Fruit fly (Drosophila melanogaster) whole organism, embryonic: Measurements from ENCODE around the gene Cyt-c1L.
A peak's percentile ranks its signal among the peaks of the same experiment; 100 is the strongest.

Experiments used
- B-H1 ChIP-seq: fragments of 200-800 bp; sonication (Bioruptor generic); IDR thresholded peaks from 3 replicates; pipeline ENCODE4 v1.3.6; 2022; ENCODE audit warnings: missing biosample characterization, missing genetic modification characterization
- Bdp1 ChIP-seq: fragments of 200-800 bp; sonication (Bioruptor generic); optimal IDR thresholded peaks from 3 replicates; lab custom pipeline; 2016; ENCODE audit warnings: missing biosample characterization, missing genetic modification characterization
- Bteb2 ChIP-seq: fragments of 200-800 bp; sonication (Bioruptor generic); optimal IDR thresholded peaks from 2 replicates; lab custom pipeline; 2016; ENCODE audit warnings: missing biosample characterization, missing genetic modification characterization
- CG10543 ChIP-seq: fragments of 200-800 bp; sonication (Bioruptor generic); optimal IDR thresholded peaks from 3 replicates; lab custom pipeline; 2017; ENCODE audit warnings: missing biosample characterization, mild to moderate bottlenecking, missing genetic modification characterization, moderate library complexity
- CG11093 ChIP-seq: fragments of 200-800 bp; sonication (Bioruptor generic); IDR thresholded peaks from 3 replicates; pipeline ENCODE4 v1.3.6; 2022; ENCODE audit warnings: missing biosample characterization, missing genetic modification characterization
- CG12299 ChIP-seq: fragments of 200-800 bp; sonication (Bioruptor generic); optimal IDR thresholded peaks from 2 replicates; lab custom pipeline; 2018; ENCODE audit warnings: missing biosample characterization, mild to moderate bottlenecking, missing genetic modification characterization
- CG13123 ChIP-seq: fragments of 200-800 bp; sonication (Bioruptor generic); optimal IDR thresholded peaks from 2 replicates; lab custom pipeline; 2016; ENCODE audit warnings: missing biosample characterization, missing genetic modification characterization
- CG16813 ChIP-seq: fragments of 200-800 bp; sonication (Bioruptor generic); IDR thresholded peaks from 3 replicates; pipeline ENCODE4 v1.3.6; 2022; ENCODE audit warnings: missing biosample characterization, missing genetic modification characterization; ENCODE audit not compliant: partially characterized antibody
- CG2202 ChIP-seq: fragments of 200-800 bp; sonication (Bioruptor generic); optimal IDR thresholded peaks from 2 replicates; lab custom pipeline; 2018; ENCODE audit warnings: missing biosample characterization, mild to moderate bottlenecking, missing genetic modification characterization
- CG2678 ChIP-seq: fragments of 200-800 bp; sonication (Bioruptor generic); optimal IDR thresholded peaks from 3 replicates; lab custom pipeline; 2019; ENCODE audit warnings: missing biosample characterization, mild to moderate bottlenecking, missing genetic modification characterization, moderate library complexity
- CG30403 ChIP-seq: fragments of 200-800 bp; sonication (Bioruptor generic); optimal IDR thresholded peaks from 3 replicates; lab custom pipeline; 2016; ENCODE audit warnings: missing biosample characterization, missing genetic modification characterization
- CG33213 ChIP-seq: fragments of 200-800 bp; sonication (Bioruptor generic); optimal IDR thresholded peaks from 3 replicates; lab custom pipeline; 2016; ENCODE audit warnings: missing biosample characterization, missing genetic modification characterization
- CG34376 ChIP-seq: fragments of 200-800 bp; sonication (Bioruptor generic); optimal IDR thresholded peaks from 2 replicates; lab custom pipeline; 2018; ENCODE audit warnings: missing biosample characterization, mild to moderate bottlenecking, missing genetic modification characterization
- CG3847 ChIP-seq: fragments of 200-800 bp; sonication (Bioruptor generic); IDR thresholded peaks from 2 replicates; pipeline ENCODE4 v1.3.6; 2022; ENCODE audit warnings: missing biosample characterization, missing genetic modification characterization
- CG7839 ChIP-seq: fragments of 200-800 bp; sonication (Bioruptor generic); optimal IDR thresholded peaks from 3 replicates; lab custom pipeline; 2018; ENCODE audit warnings: missing biosample characterization, mild to moderate bottlenecking, missing genetic modification characterization, moderate library complexity
- CG8290 ChIP-seq, 3 experiments: fragments of 200-800 bp; sonication (Bioruptor generic); optimal IDR thresholded peaks; 2 replicates each; lab custom pipeline; 2016 to 2019; ENCODE audit warnings: missing biosample characterization in 3 of 3, missing genetic modification characterization in 3 of 3, mild to moderate bottlenecking in 2 of 3, moderate library complexity in 1 of 3
- CTCF ChIP-seq: fragments of 200-800 bp; sonication (Bioruptor generic); optimal IDR thresholded peaks from 2 replicates; lab custom pipeline; 2017; ENCODE audit warnings: missing biosample characterization, mild to moderate bottlenecking, missing genetic modification characterization, moderate library complexity
- CoRest ChIP-seq: fragments of 200-800 bp; sonication (Bioruptor generic); optimal IDR thresholded peaks from 3 replicates; lab custom pipeline; 2018; ENCODE audit warnings: missing biosample characterization, mild to moderate bottlenecking, missing genetic modification characterization, moderate library complexity
- E2f2 ChIP-seq: fragments of 200-800 bp; sonication (Bioruptor generic); IDR thresholded peaks from 2 replicates; pipeline ENCODE4 v1.3.6; 2022; ENCODE audit warnings: missing biosample characterization, missing genetic modification characterization
- Eip74EF ChIP-seq, 2 experiments: fragments of 200-800 bp in 1 of 2; fragments of >200 bp in 1 of 2; sonication (Bioruptor generic) in 1 of 2; optimal IDR thresholded peaks; 2 replicates each; lab custom pipeline; 2017 to 2019; ENCODE audit warnings: missing biosample characterization in 2 of 2, missing genetic modification characterization in 2 of 2, mild to moderate bottlenecking in 1 of 2, moderate library complexity in 1 of 2
- Fer2 ChIP-seq: fragments of 200-800 bp; sonication (Bioruptor generic); optimal IDR thresholded peaks from 2 replicates; lab custom pipeline; 2018; ENCODE audit warnings: missing biosample characterization, mild to moderate bottlenecking, missing genetic modification characterization, moderate library complexity
- HLH3B ChIP-seq: fragments of 200-800 bp; sonication (Bioruptor generic); IDR thresholded peaks from 2 replicates; pipeline ENCODE4 v1.3.6; 2022; ENCODE audit warnings: missing biosample characterization, missing genetic modification characterization
- HLH54F ChIP-seq: fragments of 200-800 bp; sonication (Bioruptor generic); optimal IDR thresholded peaks from 3 replicates; lab custom pipeline; 2016; ENCODE audit warnings: missing biosample characterization, missing genetic modification characterization
- Max ChIP-seq: fragments of 200-800 bp; sonication (Bioruptor generic); optimal IDR thresholded peaks from 2 replicates; lab custom pipeline; 2016; ENCODE audit warnings: missing biosample characterization, mild to moderate bottlenecking, missing genetic modification characterization
- Meics ChIP-seq: fragments of 200-800 bp; sonication (Bioruptor generic); optimal IDR thresholded peaks from 2 replicates; lab custom pipeline; 2017; ENCODE audit warnings: missing biosample characterization, mild to moderate bottlenecking, missing genetic modification characterization
- Mes4 ChIP-seq: fragments of 200-800 bp; sonication (Bioruptor generic); optimal IDR thresholded peaks from 2 replicates; lab custom pipeline; 2016; ENCODE audit warnings: missing biosample characterization, missing genetic modification characterization
- NC2β ChIP-seq: fragments of 200-800 bp; sonication (Bioruptor generic); optimal IDR thresholded peaks from 2 replicates; lab custom pipeline; 2016; ENCODE audit warnings: missing biosample characterization, missing genetic modification characterization
- NfI ChIP-seq: fragments of 200-800 bp; sonication (Bioruptor generic); optimal IDR thresholded peaks from 3 replicates; lab custom pipeline; 2018; ENCODE audit warnings: missing biosample characterization, mild to moderate bottlenecking, missing genetic modification characterization, moderate library complexity
- Spps ChIP-seq: fragments of 200-800 bp; sonication (Bioruptor generic); optimal IDR thresholded peaks from 2 replicates; lab custom pipeline; 2018; ENCODE audit warnings: missing biosample characterization, mild to moderate bottlenecking, missing genetic modification characterization
- abd-A ChIP-seq: fragments of 200-800 bp; sonication (Bioruptor generic); optimal IDR thresholded peaks from 3 replicates; lab custom pipeline; 2019; ENCODE audit warnings: missing biosample characterization, mild to moderate bottlenecking, missing genetic modification characterization, moderate library complexity
- ac ChIP-seq: fragments of 200-800 bp; sonication (Bioruptor generic); optimal IDR thresholded peaks from 3 replicates; lab custom pipeline; 2017; ENCODE audit warnings: missing biosample characterization, mild to moderate bottlenecking, missing genetic modification characterization
- aop ChIP-seq: fragments of 200-800 bp; sonication (Bioruptor generic); IDR thresholded peaks from 2 replicates; pipeline ENCODE4 v1.3.6; 2022; ENCODE audit warnings: missing biosample characterization, missing genetic modification characterization
- ase ChIP-seq: fragments of 200-800 bp; sonication (Bioruptor generic); IDR thresholded peaks from 3 replicates; pipeline ENCODE4 v1.3.6; 2022; ENCODE audit warnings: missing biosample characterization, missing genetic modification characterization
- bcd ChIP-seq: fragments of 200-800 bp; sonication (Bioruptor generic); optimal IDR thresholded peaks from 2 replicates; lab custom pipeline; 2017; ENCODE audit warnings: missing biosample characterization, mild to moderate bottlenecking, missing genetic modification characterization
- ci ChIP-seq: fragments of 200-800 bp; sonication (Bioruptor generic); IDR thresholded peaks from 3 replicates; pipeline ENCODE4 v1.3.6; 2022; ENCODE audit warnings: missing biosample characterization, missing genetic modification characterization
- corto ChIP-seq: fragments of 200-800 bp; sonication (Bioruptor generic); optimal IDR thresholded peaks from 2 replicates; lab custom pipeline; 2016; ENCODE audit warnings: missing biosample characterization, mild to moderate bottlenecking, missing genetic modification characterization, moderate library complexity
- crp ChIP-seq, 2 experiments: fragments of 200-800 bp; sonication (Bioruptor generic); optimal IDR thresholded peaks; 2 replicates in 1 of 2; 3 replicates in 1 of 2; lab custom pipeline; 2017; ENCODE audit warnings: missing biosample characterization in 2 of 2, missing genetic modification characterization in 2 of 2, mild to moderate bottlenecking in 1 of 2, moderate library complexity in 1 of 2
- dati ChIP-seq: fragments of 200-800 bp; sonication (Bioruptor generic); IDR thresholded peaks from 2 replicates; pipeline ENCODE4 v1.3.6; 2022; ENCODE audit warnings: missing biosample characterization, missing genetic modification characterization
- dm ChIP-seq: fragments of 200-800 bp; sonication (Bioruptor generic); optimal IDR thresholded peaks from 3 replicates; lab custom pipeline; 2016; ENCODE audit warnings: missing biosample characterization, missing genetic modification characterization
- fru ChIP-seq: fragments of >200 bp; optimal IDR thresholded peaks from 2 replicates; lab custom pipeline; 2017
- gce ChIP-seq: fragments of 200-800 bp; sonication (Bioruptor generic); IDR thresholded peaks from 3 replicates; pipeline ENCODE4 v1.3.6; 2022; ENCODE audit warnings: missing biosample characterization, missing genetic modification characterization
- gcm ChIP-seq: fragments of 200-800 bp; sonication (Bioruptor generic); optimal IDR thresholded peaks from 2 replicates; lab custom pipeline; 2019; ENCODE audit warnings: missing biosample characterization, mild to moderate bottlenecking, missing genetic modification characterization, moderate library complexity
- gro ChIP-seq: fragments of 200-800 bp; sonication (Bioruptor generic); optimal IDR thresholded peaks from 2 replicates; lab custom pipeline; 2016; ENCODE audit warnings: missing biosample characterization, missing genetic modification characterization
- ham ChIP-seq: fragments of 200-800 bp; sonication (Bioruptor generic); IDR thresholded peaks from 2 replicates; pipeline ENCODE4 v1.3.6; 2022; ENCODE audit warnings: missing biosample characterization, missing genetic modification characterization
- kni ChIP-seq: fragments of 200-800 bp; sonication (Bioruptor generic); optimal IDR thresholded peaks from 3 replicates; lab custom pipeline; 2017; ENCODE audit warnings: mild to moderate bottlenecking, missing biosample characterization, missing genetic modification reagents, missing genetic modification characterization
- phol ChIP-seq: fragments of 200-800 bp; sonication (Bioruptor generic); optimal IDR thresholded peaks from 3 replicates; lab custom pipeline; 2018; ENCODE audit warnings: missing biosample characterization, mild to moderate bottlenecking, missing genetic modification characterization, moderate library complexity
- psq ChIP-seq: fragments of 200-800 bp; sonication (Bioruptor generic); optimal IDR thresholded peaks from 2 replicates; lab custom pipeline; 2017; ENCODE audit warnings: missing biosample characterization, missing genetic modification characterization
- ranshi ChIP-seq: fragments of 200-800 bp; sonication (Bioruptor generic); IDR thresholded peaks from 2 replicates; pipeline ENCODE4 v1.3.6; 2022; ENCODE audit warnings: missing biosample characterization, missing genetic modification characterization
- sim ChIP-seq: fragments of 200-800 bp; sonication (Bioruptor generic); IDR thresholded peaks from 2 replicates; pipeline ENCODE4 v1.3.6; 2022; ENCODE audit warnings: missing biosample characterization, missing genetic modification characterization
- yki ChIP-seq: fragments of >200 bp; optimal IDR thresholded peaks from 3 replicates; lab custom pipeline; 2018

The Cyt-c1L gene

dm6 chr3R:29222891-29223842, 19.2 kb upstream of the Cyt-c1L start, which contains the start of the genes Cisd2 and Brd8 (continued):
- no peak for TF ChIP-seq abd-A (tag; lab: Kevin White, UChicago)
- peak; percentile 35; the same call in 1 of the 3 replicates for TF ChIP-seq ci (GFP tag; lab: Robert Waterston, UW)
- TF ChIP-seq Eip74EF (GFP tag; optimal IDR thresholded peaks at IDR 0.05; lab: Kevin White, UChicago), result no peak
- peak; percentile 26 for TF ChIP-seq gro (GFP tag; lab: Kevin White, UChicago)
- no peak for TF ChIP-seq Spps (tag; lab: Kevin White, UChicago)
- no peak for TF ChIP-seq CG2678 (tag; lab: Kevin White, UChicago)
- TF ChIP-seq CoRest (tag; lab: Kevin White, UChicago), result no peak
- TF ChIP-seq yki (lab: Kevin White, UChicago), result no peak
- TF ChIP-seq ham, result no peak
- no peak for TF ChIP-seq Fer2 (tag; lab: Kevin White, UChicago)
- no peak for TF ChIP-seq corto (GFP tag; lab: Kevin White, UChicago)
- no peak for TF ChIP-seq Bdp1 (GFP tag; lab: Kevin White, UChicago)
- no peak for TF ChIP-seq ranshi (GFP tag; lab: Robert Waterston, UW)
- TF ChIP-seq E2f2 (GFP tag; lab: Robert Waterston, UW), result peak; percentile 62
- peak; percentile 30 for TF ChIP-seq CG33213 (GFP tag; lab: Kevin White, UChicago)
- TF ChIP-seq CG11093, result no peak
- TF ChIP-seq CG7839, result no peak
- no peak for TF ChIP-seq kni (GFP tag; lab: Kevin White, UChicago)
- TF ChIP-seq ase, result no peak
- TF ChIP-seq dm (GFP tag; lab: Kevin White, UChicago), result no peak
- no peak for TF ChIP-seq Bteb2 (GFP tag; lab: Kevin White, UChicago)
- no peak for TF ChIP-seq B-H1 (GFP tag; lab: Robert Waterston, UW)
- TF ChIP-seq Mes4 (GFP tag; lab: Kevin White, UChicago), result peak; percentile 8
- peak; percentile 92 for TF ChIP-seq CG16813 (GFP tag; lab: Robert Waterston, UW)
- no peak for TF ChIP-seq HLH3B (GFP tag; lab: Robert Waterston, UW)
- TF ChIP-seq gcm (GFP tag; lab: Kevin White, UChicago), result no peak
- TF ChIP-seq NfI (GFP tag; lab: Kevin White, UChicago), result no peak
- no peak for TF ChIP-seq HLH54F (GFP tag; lab: Kevin White, UChicago)
- TF ChIP-seq fru (lab: Kevin White, UChicago), result no peak
- TF ChIP-seq phol, result peak; percentile 28
- TF ChIP-seq crp (GFP tag; optimal IDR thresholded peaks at IDR 0.05; lab: Kevin White, UChicago), result no peak
- no peak for TF ChIP-seq dati (GFP tag; lab: Robert Waterston, UW)
- TF ChIP-seq sim, result no peak
- no peak for TF ChIP-seq CG2202 (tag; lab: Kevin White, UChicago)
- TF ChIP-seq CG3847 (GFP tag; lab: Robert Waterston, UW), result no peak
- TF ChIP-seq CG34376, result no peak
- peak; percentile 55 for TF ChIP-seq CTCF (GFP tag; lab: Kevin White, UChicago)
- no peak for TF ChIP-seq CG12299 (tag; lab: Kevin White, UChicago)
- no peak for TF ChIP-seq Meics
- TF ChIP-seq CG10543, result no peak
- no peak for TF ChIP-seq CG30403 (GFP tag; lab: Kevin White, UChicago)
- TF ChIP-seq gce, result no peak
- TF ChIP-seq CG13123, result no peak
- TF ChIP-seq aop (GFP tag; lab: Robert Waterston, UW), result no peak
- no peak for TF ChIP-seq Max (GFP tag; lab: Kevin White, UChicago)
- no peak for TF ChIP-seq psq
- no peak for TF ChIP-seq bcd
- TF ChIP-seq CG8290 (GFP tag; optimal IDR thresholded peaks at IDR 0.05; lab: Kevin White, UChicago), result no peak
- peak in 1 of 2 experiments; percentile 51 for TF ChIP-seq CG8290 (tag; optimal IDR thresholded peaks at IDR 0.05; lab: Kevin White, UChicago)
- TF ChIP-seq NC2β, result no peak
- TF ChIP-seq ac, result no peak
